Worm (Caenorhabditis elegans) whole organism, L4 larva: Measurements from ENCODE around the gene snpn-1.
A peak's percentile ranks its signal among the peaks of the same experiment; 100 is the strongest.

Experiments
- F44E2.7 ChIP-seq: fragments of 200-800 bp; sonication (Bioruptor generic); IDR thresholded peaks from 2 replicates; pipeline ENCODE4 v2.1.2; 2022; ENCODE audit warnings: missing genetic modification characterization, missing compliant biosample characterization
- F49E8.2 ChIP-seq: sonication (generic microtip); optimal IDR thresholded peaks from 2 replicates; lab custom pipeline; 2016; ENCODE audit warnings: missing compliant biosample characterization, mild to moderate bottlenecking, missing genetic modification characterization, borderline replicate concordance
- T20F7.1 ChIP-seq: fragments of 200-800 bp; sonication (Bioruptor generic); optimal IDR thresholded peaks from 2 replicates; lab custom pipeline; 2018; ENCODE audit warnings: mild to moderate bottlenecking, missing genetic modification characterization, missing compliant biosample characterization
- T26A8.4 ChIP-seq: fragments of 200-800 bp; sonication (Bioruptor generic); IDR thresholded peaks from 2 replicates; pipeline ENCODE4 v1.3.6; 2022; ENCODE audit warnings: missing genetic modification characterization, missing compliant biosample characterization
- Y75B8A.6 ChIP-seq: fragments of 200-800 bp; sonication (Bioruptor generic); IDR thresholded peaks from 2 replicates; pipeline ENCODE4 v1.3.6; 2022; ENCODE audit warnings: missing genetic modification reagents, missing genetic modification characterization, missing compliant biosample characterization
- ZK337.2 ChIP-seq: fragments of 200-800 bp; sonication (Bioruptor generic); IDR thresholded peaks from 2 replicates; pipeline ENCODE4 v1.3.6; 2022; ENCODE audit warnings: missing genetic modification reagents, missing genetic modification characterization, missing compliant biosample characterization
- ZK546.5 ChIP-seq, 2 experiments: sonication (generic microtip); optimal IDR thresholded peaks; 2 replicates each; lab custom pipeline; 2017; ENCODE audit warnings: missing biosample characterization in 2 of 2, missing genetic modification characterization in 2 of 2
- aha-1 ChIP-seq: fragments of 150-350 bp; peaks from one replicate; lab custom pipeline; 2014; ENCODE audit warnings: missing biosample characterization, missing genetic modification characterization
- attf-4 ChIP-seq: sonication (generic microtip); optimal IDR thresholded peaks from 3 replicates; lab custom pipeline; 2017; ENCODE audit warnings: missing biosample characterization, missing genetic modification characterization
- ceh-20 ChIP-seq: fragments of 200-800 bp; sonication (Bioruptor generic); IDR thresholded peaks from 2 replicates; pipeline ENCODE4 v1.3.6; 2022; ENCODE audit warnings: missing genetic modification reagents, missing genetic modification characterization, missing compliant biosample characterization
- ceh-28 ChIP-seq: fragments of 150-350 bp; optimal IDR thresholded peaks from 2 replicates; lab custom pipeline; 2014; ENCODE audit warnings: missing biosample characterization, missing genetic modification reagents, missing genetic modification characterization
- ceh-32 ChIP-seq: sonication (generic microtip); optimal IDR thresholded peaks from 2 replicates; lab custom pipeline; 2016; ENCODE audit warnings: mild to moderate bottlenecking, missing genetic modification characterization, missing compliant biosample characterization; ENCODE audit not compliant: poor library complexity
- ceh-44 ChIP-seq: fragments of 200-800 bp; sonication (Bioruptor generic); IDR thresholded peaks from 2 replicates; pipeline ENCODE4 v1.3.6; 2022; ENCODE audit warnings: missing genetic modification reagents, missing genetic modification characterization, missing compliant biosample characterization
- ceh-62 ChIP-seq: sonication (generic microtip); optimal IDR thresholded peaks from 2 replicates; lab custom pipeline; 2017; ENCODE audit warnings: missing biosample characterization, missing genetic modification characterization
- ceh-82 ChIP-seq: sonication (generic microtip); optimal IDR thresholded peaks from 2 replicates; lab custom pipeline; 2017; ENCODE audit warnings: missing biosample characterization, missing genetic modification characterization
- cey-2 ChIP-seq: sonication (generic microtip); optimal IDR thresholded peaks from 3 replicates; lab custom pipeline; 2017; ENCODE audit warnings: missing genetic modification characterization, mild to moderate bottlenecking, missing compliant biosample characterization, antibody characterized with exemption, borderline replicate concordance; ENCODE audit not compliant: insufficient read depth
- daf-12 ChIP-seq: fragments of 150-350 bp; optimal IDR thresholded peaks from 2 replicates; lab custom pipeline; 2014; ENCODE audit warnings: missing biosample characterization, missing genetic modification reagents, missing genetic modification characterization
- daf-19 ChIP-seq: fragments of 200-800 bp; sonication (Bioruptor generic); conservative IDR thresholded peaks from 2 replicates; pipeline ENCODE4 v1.3.6; 2022; ENCODE audit warnings: missing genetic modification characterization, missing compliant biosample characterization
- dmd-6 ChIP-seq: fragments of 200-800 bp; sonication (Bioruptor generic); IDR thresholded peaks from 2 replicates; pipeline ENCODE4 v1.3.6; 2022; ENCODE audit warnings: missing genetic modification reagents, missing genetic modification characterization, missing compliant biosample characterization
- dpl-1 ChIP-seq: fragments of 150-350 bp; optimal IDR thresholded peaks from 2 replicates; lab custom pipeline; 2014; ENCODE audit warnings: missing biosample characterization, missing genetic modification reagents, missing genetic modification characterization
- egl-27 ChIP-seq: sonication (generic microtip); optimal IDR thresholded peaks from 3 replicates; lab custom pipeline; 2017; ENCODE audit warnings: missing biosample characterization, missing genetic modification reagents, missing genetic modification characterization
- fkh-10 ChIP-seq: fragments of 150-350 bp; optimal IDR thresholded peaks from 2 replicates; lab custom pipeline; 2014; ENCODE audit warnings: missing biosample characterization, missing genetic modification reagents, missing genetic modification characterization
- fos-1 ChIP-seq: fragments of 150-350 bp; optimal IDR thresholded peaks from 2 replicates; lab custom pipeline; 2014; ENCODE audit warnings: missing biosample characterization, missing genetic modification characterization
- hlh-11 ChIP-seq: fragments of 200-800 bp; sonication (Bioruptor generic); optimal IDR thresholded peaks from 2 replicates; lab custom pipeline; 2018; ENCODE audit warnings: mild to moderate bottlenecking, missing genetic modification characterization, missing compliant biosample characterization
- hlh-30 ChIP-seq: sonication (generic microtip); optimal IDR thresholded peaks from 2 replicates; lab custom pipeline; 2017; ENCODE audit warnings: antibody characterized with exemption, mild to moderate bottlenecking, missing genetic modification characterization, missing compliant biosample characterization; ENCODE audit not compliant: insufficient read depth
- lin-13 ChIP-seq: fragments of 150-350 bp; optimal IDR thresholded peaks from 2 replicates; lab custom pipeline; 2014; ENCODE audit warnings: missing biosample characterization, missing genetic modification reagents, missing genetic modification characterization
- lin-15B ChIP-seq: fragments of 150-350 bp; sonication (generic microtip); optimal IDR thresholded peaks from 3 replicates; lab custom pipeline; 2014; ENCODE audit warnings: missing biosample characterization, missing genetic modification characterization
- lin-29 ChIP-seq: fragments of 200-800 bp; sonication (Bioruptor generic); IDR thresholded peaks from 2 replicates; pipeline ENCODE4 v1.3.6; 2022; ENCODE audit warnings: missing genetic modification reagents, missing genetic modification characterization, missing compliant biosample characterization
- lin-38 ChIP-seq: fragments of 200-800 bp; sonication (Bioruptor generic); IDR thresholded peaks from 2 replicates; pipeline ENCODE4 v1.3.6; 2022; ENCODE audit warnings: missing genetic modification reagents, missing genetic modification characterization, missing compliant biosample characterization
- lir-3 ChIP-seq: sonication (generic microtip); optimal IDR thresholded peaks from 2 replicates; lab custom pipeline; 2016; ENCODE audit warnings: mild to moderate bottlenecking, missing genetic modification characterization, missing compliant biosample characterization
- mxl-2 ChIP-seq: fragments of 200-800 bp; sonication (Bioruptor generic); conservative IDR thresholded peaks from 2 replicates; pipeline ENCODE4 v1.3.6; 2022; ENCODE audit warnings: missing genetic modification reagents, missing genetic modification characterization, missing compliant biosample characterization
- mxl-3 ChIP-seq: fragments of 200-800 bp; sonication (Bioruptor generic); optimal IDR thresholded peaks from 2 replicates; lab custom pipeline; 2018; ENCODE audit warnings: mild to moderate bottlenecking, missing genetic modification characterization, missing compliant biosample characterization
- nhr-102 ChIP-seq: sonication (generic microtip); optimal IDR thresholded peaks from 2 replicates; lab custom pipeline; 2016; ENCODE audit warnings: mild to moderate bottlenecking, missing genetic modification characterization, moderate library complexity, missing compliant biosample characterization
- nhr-11 ChIP-seq: fragments of 150-350 bp; optimal IDR thresholded peaks from 2 replicates; lab custom pipeline; 2014; ENCODE audit warnings: missing biosample characterization, missing genetic modification characterization
- nhr-237 ChIP-seq: sonication (generic microtip); optimal IDR thresholded peaks from 2 replicates; lab custom pipeline; 2017; ENCODE audit warnings: missing biosample characterization, missing genetic modification characterization
- nhr-25 ChIP-seq: sonication (generic microtip); optimal IDR thresholded peaks from 2 replicates; lab custom pipeline; 2017; ENCODE audit warnings: missing genetic modification characterization, mild to moderate bottlenecking, missing compliant biosample characterization, antibody characterized with exemption, moderate library complexity, borderline replicate concordance; ENCODE audit not compliant: insufficient read depth
- nhr-28 ChIP-seq: fragments of 150-350 bp; optimal IDR thresholded peaks from 2 replicates; lab custom pipeline; 2014; ENCODE audit warnings: missing biosample characterization, missing genetic modification characterization
- nhr-41 ChIP-seq: fragments of 200-800 bp; sonication (Bioruptor generic); IDR thresholded peaks from 2 replicates; pipeline ENCODE4 v1.3.6; 2022; ENCODE audit warnings: missing genetic modification reagents, missing genetic modification characterization, missing compliant biosample characterization
- nhr-6 ChIP-seq: fragments of 150-350 bp; optimal IDR thresholded peaks from 2 replicates; lab custom pipeline; 2014; ENCODE audit warnings: missing biosample characterization, missing genetic modification characterization
- nhr-76 ChIP-seq: fragments of 150-350 bp; optimal IDR thresholded peaks from 2 replicates; lab custom pipeline; 2014; ENCODE audit warnings: missing biosample characterization, missing genetic modification characterization
- pqm-1 ChIP-seq: sonication (generic microtip); optimal IDR thresholded peaks from 2 replicates; lab custom pipeline; 2017; ENCODE audit warnings: missing biosample characterization, missing genetic modification characterization
- rbr-2 ChIP-seq: sonication (generic microtip); optimal IDR thresholded peaks from 2 replicates; lab custom pipeline; 2016; ENCODE audit warnings: missing genotype, missing genetic modification characterization, missing compliant biosample characterization
- sdz-12 ChIP-seq: fragments of 200-800 bp; sonication (Bioruptor generic); optimal IDR thresholded peaks from 2 replicates; lab custom pipeline; 2018; ENCODE audit warnings: mild to moderate bottlenecking, missing genetic modification characterization, missing compliant biosample characterization
- set-16 ChIP-seq: fragments of 200-800 bp; sonication (Bioruptor generic); IDR thresholded peaks from 2 replicates; pipeline ENCODE4 v1.3.6; 2022; ENCODE audit warnings: missing genetic modification reagents, missing genetic modification characterization, missing compliant biosample characterization
- spr-1 ChIP-seq: sonication (generic microtip); optimal IDR thresholded peaks from 2 replicates; lab custom pipeline; 2016; ENCODE audit warnings: mild to moderate bottlenecking, missing genetic modification characterization, missing compliant biosample characterization
- tag-97 ChIP-seq: fragments of 200-800 bp; sonication (Bioruptor generic); IDR thresholded peaks from 2 replicates; pipeline ENCODE4 v1.3.6; 2022; ENCODE audit warnings: missing genetic modification characterization, missing compliant biosample characterization
- tra-1 ChIP-seq: fragments of 200-800 bp; sonication (Bioruptor generic); IDR thresholded peaks from 2 replicates; pipeline ENCODE4 v1.3.6; 2022; ENCODE audit warnings: missing genetic modification reagents, missing genetic modification characterization, missing compliant biosample characterization
- unc-39 ChIP-seq: sonication (generic microtip); optimal IDR thresholded peaks from 2 replicates; lab custom pipeline; 2017; ENCODE audit warnings: missing biosample characterization, missing genetic modification characterization
- unc-62 ChIP-seq, 3 experiments: fragments of 150-350 bp in 1 of 3; sonication (generic microtip); optimal IDR thresholded peaks in 2 of 3; peaks in 1 of 3; 1 replicate in 1 of 3; 2 replicates in 2 of 3; lab custom pipeline; 2014 to 2017; ENCODE audit warnings: missing biosample characterization in 3 of 3, missing genetic modification characterization in 3 of 3, missing genetic modification reagents in 3 of 3, missing genotype in 1 of 3
- vab-7 ChIP-seq: fragments of 200-800 bp; sonication (Bioruptor generic); IDR thresholded peaks from 2 replicates; pipeline ENCODE4 v1.3.6; 2022; ENCODE audit warnings: missing genetic modification reagents, missing genetic modification characterization, missing compliant biosample characterization
- zfp-2 ChIP-seq: sonication (generic microtip); optimal IDR thresholded peaks from 2 replicates; lab custom pipeline; 2016; ENCODE audit warnings: mild to moderate bottlenecking, missing genetic modification characterization, missing compliant biosample characterization
- zip-2 ChIP-seq: fragments of 150-350 bp; optimal IDR thresholded peaks from 2 replicates; lab custom pipeline; 2014; ENCODE audit warnings: missing biosample characterization, missing genetic modification characterization

Gene snpn-1

DNA sequence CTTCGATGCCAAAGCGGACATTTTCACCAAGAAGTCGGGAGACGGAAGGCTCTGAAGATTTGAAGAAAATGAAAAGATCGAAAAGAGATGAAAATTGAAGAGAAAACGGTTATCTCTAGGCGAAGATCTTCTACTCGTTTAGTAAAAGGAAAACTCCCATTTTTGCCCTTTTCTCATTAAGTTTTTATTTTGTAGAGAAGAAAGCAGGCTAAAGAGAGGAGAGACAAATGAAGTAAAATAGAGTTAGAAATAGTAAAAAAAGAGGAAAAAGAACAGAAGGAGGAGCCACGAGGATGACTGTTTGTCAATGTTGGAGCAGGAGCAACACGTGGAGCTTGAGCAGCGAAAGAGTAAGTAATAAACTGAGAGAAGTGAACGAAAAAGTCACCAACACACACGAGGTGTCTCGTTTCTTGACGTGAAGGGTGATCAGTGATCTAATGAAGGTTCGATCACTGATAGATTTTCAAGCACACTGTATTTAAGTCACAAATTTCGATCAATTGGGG, 2.0 kb downstream of the snpn-1 start, which contains the start of gene ivd-1 (continued):
- no peak for TF ChIP-seq nhr-25
- no peak for TF ChIP-seq nhr-76 (tag; lab: Kevin White, UChicago)
- no peak for TF ChIP-seq daf-19 (GFP tag; lab: Robert Waterston, UW)
- no peak for TF ChIP-seq ceh-62 (tag; lab: Kevin White, UChicago)
- no peak for TF ChIP-seq vab-7 (GFP tag; lab: Robert Waterston, UW)
- no peak for TF ChIP-seq lin-13
- TF ChIP-seq lin-15B (tag; lab: Kevin White, UChicago): no peak
- no peak for TF ChIP-seq attf-4 (tag; lab: Kevin White, UChicago)
- no peak for TF ChIP-seq tag-97 (GFP tag; lab: Robert Waterston, UW)
- no peak for TF ChIP-seq ceh-20 (GFP tag; lab: Robert Waterston, UW)
- TF ChIP-seq sdz-12: no peak
- TF ChIP-seq tra-1: no peak
- no peak for TF ChIP-seq T26A8.4 (GFP tag; lab: Robert Waterston, UW)
- no peak for TF ChIP-seq nhr-102 (tag; lab: Kevin White, UChicago)
- no peak for TF ChIP-seq dpl-1 (GFP tag; lab: Kevin White, UChicago)
- TF ChIP-seq mxl-2 (GFP tag; lab: Robert Waterston, UW): no peak
- TF ChIP-seq spr-1 (tag; lab: Kevin White, UChicago): no peak
- TF ChIP-seq F44E2.7 (GFP tag; lab: Robert Waterston, UW): no peak
- no peak for TF ChIP-seq Y75B8A.6 (GFP tag; lab: Robert Waterston, UW)
- TF ChIP-seq nhr-28 (tag; lab: Kevin White, UChicago): no peak
- TF ChIP-seq nhr-41: no peak
- no peak for TF ChIP-seq ZK337.2 (GFP tag; lab: Robert Waterston, UW)
- peak in 1 of 2 experiments; percentile 68 for TF ChIP-seq unc-62 (GFP tag; optimal IDR thresholded peaks at IDR 0.05 in 1 of 2; lab: Kevin White, UChicago)
- no peak for TF ChIP-seq unc-62 (tag; optimal IDR thresholded peaks at IDR 0.05; lab: Kevin White, UChicago)
- peak; percentile 83 for TF ChIP-seq dmd-6
- TF ChIP-seq rbr-2 (tag; lab: Kevin White, UChicago): no peak
- TF ChIP-seq nhr-6 (tag; lab: Kevin White, UChicago): no peak
- TF ChIP-seq fos-1 (tag; lab: Kevin White, UChicago): no peak
- no peak for TF ChIP-seq ceh-44 (GFP tag; lab: Robert Waterston, UW)
- TF ChIP-seq T20F7.1 (GFP tag; lab: Kevin White, UChicago): no peak
- TF ChIP-seq daf-12: no peak
- TF ChIP-seq nhr-237 (tag; lab: Kevin White, UChicago): no peak
- TF ChIP-seq aha-1: peak; percentile 46
- no peak for TF ChIP-seq lin-29 (GFP tag; lab: Robert Waterston, UW)
- no peak for TF ChIP-seq fkh-10
- TF ChIP-seq pqm-1 (tag; lab: Kevin White, UChicago): peak; percentile 21
- TF ChIP-seq cey-2 (tag; lab: Kevin White, UChicago): no peak
- TF ChIP-seq hlh-11 (tag; lab: Kevin White, UChicago): peak; percentile 77
- TF ChIP-seq lir-3: no peak
- no peak for TF ChIP-seq ceh-28 (tag; lab: Kevin White, UChicago)
- no peak for TF ChIP-seq egl-27
- no peak for TF ChIP-seq ceh-32 (tag; lab: Kevin White, UChicago)
- no peak for TF ChIP-seq lin-38 (GFP tag; lab: Robert Waterston, UW)
- TF ChIP-seq ZK546.5 (tag; optimal IDR thresholded peaks at IDR 0.05; lab: Kevin White, UChicago): no peak
- no peak for TF ChIP-seq set-16 (GFP tag; lab: Robert Waterston, UW)
- TF ChIP-seq mxl-3 (GFP tag; lab: Kevin White, UChicago): peak; percentile 75
- peak; percentile 88 for TF ChIP-seq hlh-30
- TF ChIP-seq unc-39 (tag; lab: Kevin White, UChicago): no peak
- no peak for TF ChIP-seq F49E8.2 (tag; lab: Kevin White, UChicago)
- no peak for TF ChIP-seq ceh-82 (tag; lab: Kevin White, UChicago)
- TF ChIP-seq zip-2 (tag; lab: Kevin White, UChicago): no peak
- no peak for TF ChIP-seq zfp-2
- TF ChIP-seq nhr-11 (tag; lab: Kevin White, UChicago): no peak
